Fruit fly (Drosophila melanogaster): Measurements from ENCODE around the gene Ubr1.

Ubr1 gene

DNA sequence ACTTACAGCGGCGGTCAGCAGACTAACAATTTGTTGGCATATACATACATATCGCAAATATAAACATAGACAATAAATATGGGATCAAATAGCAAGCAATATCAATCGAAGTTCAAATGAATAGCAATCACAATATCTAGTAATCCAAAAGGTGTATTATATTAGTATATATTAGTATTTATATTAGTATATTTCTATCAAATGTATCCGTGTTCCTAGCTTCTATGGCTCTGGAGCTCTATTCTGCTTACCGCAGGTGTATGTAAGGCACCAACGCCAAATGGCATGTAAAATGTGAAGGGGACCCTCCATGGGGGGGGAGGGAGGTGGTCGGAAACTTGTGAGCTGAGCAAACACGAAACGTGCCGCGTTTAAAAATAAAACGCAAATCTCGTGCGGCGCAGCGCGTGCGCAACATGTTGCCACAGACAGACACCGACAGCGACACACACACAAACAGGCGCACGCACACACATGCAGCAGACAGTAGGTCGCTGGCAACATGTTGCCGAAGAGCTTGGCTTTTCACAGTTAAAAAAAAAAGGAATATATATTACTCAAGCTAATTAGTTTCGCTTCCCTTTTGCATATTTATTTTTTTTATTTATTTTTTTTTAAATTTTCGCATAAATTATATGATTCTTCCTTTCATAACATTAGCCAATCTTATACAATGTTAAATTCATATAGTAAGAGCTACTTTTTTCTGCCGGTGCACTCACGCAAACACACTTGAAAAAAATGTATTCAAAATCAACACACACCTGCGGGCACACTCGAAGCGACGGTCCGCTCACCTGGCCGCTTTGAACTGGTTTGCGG is 37.8 kb downstream of the Ubr1 start (continued):
- TF ChIP-seq CG11560 (tag; IDR thresholded peaks at IDR 0.05) (0 out of 3 replicates have a peak, but pooled peaks have one; percentile 19), CG34422 (GFP tag; IDR thresholded peaks at IDR 0.05) (peak; percentile 41; the same call in 1 of the 3 replicates), CG14667 (GFP tag; IDR thresholded peaks at IDR 0.05) (peak; percentile 55), CG10366 (GFP tag; IDR thresholded peaks at IDR 0.05) (peak; percentile 63), odd (GFP tag; optimal IDR thresholded peaks at IDR 0.05) (peak; percentile 39), pho (GFP tag; optimal IDR thresholded peaks at IDR 0.05) (no peak), pnt (GFP tag; optimal IDR thresholded peaks at IDR 0.05) (no peak), zf30C (GFP tag; optimal IDR thresholded peaks at IDR 0.05) (peak; percentile 53), CG7928 (GFP tag; optimal IDR thresholded peaks at IDR 0.05) (peak; percentile 11), lab (GFP tag; optimal IDR thresholded peaks at IDR 0.05) (peak; percentile 75), CG6254 (GFP tag; optimal IDR thresholded peaks at IDR 0.05) (peak; percentile 54), CG2120 (GFP tag; optimal IDR thresholded peaks at IDR 0.05) (peak; percentile 57), CG6272 (GFP tag; IDR thresholded peaks at IDR 0.05) (peak; percentile 63; the same call in 1 of the 2 replicates), Xrp1 (GFP tag; IDR thresholded peaks at IDR 0.05) (peak; percentile 76), MBD-R2 (GFP tag; IDR thresholded peaks at IDR 0.05) (peak; percentile 27; the same call in 1 of the 2 replicates), NC2β (GFP tag; optimal IDR thresholded peaks at IDR 0.05) (no peak), wdn (GFP tag; IDR thresholded peaks at IDR 0.05) (peak; percentile 49; the same call in 1 of the 2 replicates), Trl (optimal IDR thresholded peaks at IDR 0.05) (no peak), Trl (GFP tag; optimal IDR thresholded peaks at IDR 0.05) (peak; percentile 24), jigr1 (GFP tag; IDR thresholded peaks at IDR 0.05) (peak; percentile 42; the same call in 2 of the 3 replicates), slbo (GFP tag; IDR thresholded peaks at IDR 0.05) (peak; percentile 68), MTF-1 (GFP tag; optimal IDR thresholded peaks at IDR 0.05; ENCODE audit: borderline replicate concordance) (peak; percentile 29), ATbp (GFP tag; optimal IDR thresholded peaks at IDR 0.05) (peak; percentile 48), CG15696 (tag; optimal IDR thresholded peaks at IDR 0.05) (peak; percentile 14), croc (GFP tag; conservative IDR thresholded peaks at IDR 0.05) (peak; percentile 53; the same call in 2 of the 3 replicates), btn (GFP tag; optimal IDR thresholded peaks at IDR 0.05) (no peak), Gug (GFP tag; IDR thresholded peaks at IDR 0.05) (peak; percentile 17; the same call in 1 of the 4 replicates), Nf-YA (GFP tag; IDR thresholded peaks at IDR 0.05) (peak; percentile 62; the same call in 1 of the 2 replicates), CG7839 (tag; optimal IDR thresholded peaks at IDR 0.05) (peak; percentile 77), GATAe (GFP tag; conservative IDR thresholded peaks at IDR 0.05) (no peak), Max (GFP tag; optimal IDR thresholded peaks at IDR 0.05) (peak; percentile 1), CG17385 (GFP tag; optimal IDR thresholded peaks at IDR 0.05) (peak; percentile 50), pum (GFP tag; optimal IDR thresholded peaks at IDR 0.05) (peak; percentile 2), Xbp1 (GFP tag; optimal IDR thresholded peaks at IDR 0.05) (peak; percentile 45), Myb (GFP tag; optimal IDR thresholded peaks at IDR 0.05) (no peak), danr (GFP tag; IDR thresholded peaks at IDR 0.05) (0 out of 2 replicates have a peak, but pooled peaks have one; percentile 20), lola (GFP tag; optimal IDR thresholded peaks at IDR 0.05) (peak in 1 of 3 experiments; percentile 25), CG4328 (GFP tag; optimal IDR thresholded peaks at IDR 0.05) (peak; percentile 17), CG9817 (tag; optimal IDR thresholded peaks at IDR 0.05) (peak; percentile 20), Mrtf (GFP tag; IDR thresholded peaks at IDR 0.05) (peak; percentile 59; the same call in 1 of the 3 replicates), CG3407 (GFP tag; optimal IDR thresholded peaks at IDR 0.05) (peak; percentile 37), H2.0 (GFP tag; IDR thresholded peaks at IDR 0.05) (peak; percentile 57), dmrt11E (tag; optimal IDR thresholded peaks at IDR 0.05) (peak; percentile 31), HHEX (GFP tag; optimal IDR thresholded peaks at IDR 0.05) (peak; percentile 68), sc (optimal IDR thresholded peaks at IDR 0.05) (no peak), sc (GFP tag; optimal IDR thresholded peaks at IDR 0.05) (peak; percentile 17), pfk (GFP tag; optimal IDR thresholded peaks at IDR 0.05) (no peak), CG5180 (GFP tag; optimal IDR thresholded peaks at IDR 0.05) (peak; percentile 47)

All from whole organism, embryonic.